Worm (Caenorhabditis elegans) whole organism, dauer: ENCODE results near the gene srr-6.

Source experiments
- unc-62 ChIP-seq: sonication (generic microtip); optimal IDR thresholded peaks from 2 replicates; lab custom pipeline; 2017; ENCODE audit warnings: missing biosample characterization, missing genetic modification reagents, missing genetic modification characterization

Gene srr-6

DNA sequence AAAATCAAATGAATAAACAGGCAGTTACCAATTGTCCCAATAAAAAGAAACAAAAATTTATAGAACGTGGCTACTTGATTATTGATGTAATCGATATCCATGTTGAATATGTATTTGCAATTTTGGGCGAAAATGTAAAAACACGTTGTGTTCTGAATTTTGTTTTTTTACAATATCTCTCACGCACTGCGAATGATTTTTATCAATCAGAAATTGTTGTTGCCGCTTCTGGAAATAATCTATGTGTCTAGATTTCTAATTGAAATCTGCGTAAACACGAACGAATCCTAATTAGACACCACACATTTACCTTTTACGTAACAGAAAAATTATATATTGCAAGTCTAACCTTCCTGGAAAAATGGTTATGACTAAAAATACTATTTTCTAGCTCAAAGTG lies 29.5 kb upstream of the srr-6 start, which contains the start of gene srsx-13:
Gene srsx-13 (minus strand): TSS at position 101 of the 400 bp plus-strand sequence.
- no peak for TF ChIP-seq unc-62 (GFP tag; lab: Kevin White, UChicago)

DNA sequence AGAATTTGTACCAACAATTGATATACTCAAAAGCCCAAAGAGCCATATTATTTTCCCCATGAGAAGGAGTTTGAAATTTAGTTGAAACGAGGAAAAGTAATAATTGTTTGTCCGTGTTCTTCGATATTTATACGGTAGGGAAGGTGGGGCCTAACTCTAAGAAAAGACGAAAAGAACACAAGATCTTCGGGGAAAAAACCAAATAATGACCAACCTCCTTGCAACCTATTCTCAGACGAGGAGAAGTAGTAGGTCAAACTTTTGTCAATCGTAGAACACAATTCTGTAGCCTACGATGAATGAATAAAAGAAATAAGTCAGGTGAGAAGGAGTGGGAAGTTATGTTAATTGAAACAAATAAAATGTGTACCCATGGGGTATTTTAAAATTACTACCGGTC lies 25.5 kb upstream of the srr-6 start, which contains the start of gene ncx-8:
Gene ncx-8 (minus strand): TSS at position 101 of the 400 bp plus-strand sequence.
- TF ChIP-seq unc-62 (GFP tag; lab: Kevin White, UChicago) = no peak

DNA sequence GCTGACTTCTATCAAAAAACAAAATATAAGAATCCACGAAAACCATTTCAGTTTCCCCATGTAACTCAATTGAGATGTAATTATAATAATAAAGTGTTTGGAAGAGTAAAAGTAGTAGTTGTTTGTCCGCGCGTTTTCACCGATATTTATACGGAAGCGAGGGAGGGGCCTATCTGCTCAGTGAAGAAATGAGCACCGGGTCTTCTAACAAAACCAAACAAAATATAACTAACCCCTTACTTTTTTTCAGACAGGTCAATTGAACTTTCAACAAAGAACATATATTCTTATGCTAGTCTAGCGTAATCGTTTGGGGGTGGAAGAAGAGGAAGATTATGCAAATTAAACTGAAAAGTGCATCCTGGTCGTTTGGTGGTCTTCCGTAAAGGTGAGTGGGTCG lies 17.4 kb upstream of the srr-6 start, which contains the start of gene ncx-9:
Gene ncx-9 (minus strand): TSS at position 101 of the 400 bp plus-strand sequence.
- no peak for TF ChIP-seq unc-62 (GFP tag; lab: Kevin White, UChicago)

DNA sequence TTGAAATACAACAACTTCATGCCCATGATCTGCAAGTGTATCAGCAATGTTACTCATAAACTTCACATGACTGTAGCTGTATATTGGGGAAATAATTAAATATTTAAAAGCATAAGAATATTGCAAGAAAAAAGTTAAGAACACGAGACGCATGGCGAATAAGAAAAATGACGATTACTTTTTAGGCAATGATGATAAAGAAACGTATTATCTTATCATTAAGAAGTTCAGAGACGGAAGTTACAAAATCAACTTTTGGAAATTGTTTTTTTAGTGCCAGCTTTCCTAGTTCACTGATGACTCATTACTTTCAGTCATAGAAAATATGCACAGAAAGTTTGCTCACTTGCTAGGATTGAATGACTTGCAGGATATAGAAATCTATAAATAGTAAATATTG lies 12.2 kb upstream of the srr-6 start, which contains the start of gene ugt-7:
Gene ugt-7 (minus strand): TSS at position 161 of the 400 bp plus-strand sequence.
- no peak for TF ChIP-seq unc-62 (GFP tag; lab: Kevin White, UChicago)

DNA sequence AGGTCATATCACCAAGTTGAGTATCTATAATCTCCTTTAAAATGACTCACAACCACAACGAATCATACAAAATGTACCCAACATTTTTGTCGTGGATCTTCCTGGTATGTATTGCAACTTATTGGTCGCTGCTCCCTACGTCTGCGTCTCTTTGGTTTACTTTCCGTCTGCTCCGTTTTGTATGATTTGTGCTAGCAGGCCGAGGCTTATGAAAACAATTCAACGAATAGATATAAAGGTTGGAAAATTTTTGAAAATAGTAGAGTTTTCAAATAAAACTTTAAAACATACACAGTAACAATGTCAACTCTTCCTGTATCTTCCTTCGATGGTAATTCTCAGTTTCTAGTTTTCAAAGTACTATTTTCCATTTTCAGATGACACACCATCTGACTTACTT lies 11.2 kb upstream of the srr-6 start, which contains the start of gene srr-8:
Gene srr-8 (plus strand): TSS at position 301 of the 400 bp plus-strand sequence.
- no peak for TF ChIP-seq unc-62 (GFP tag; lab: Kevin White, UChicago)

DNA sequence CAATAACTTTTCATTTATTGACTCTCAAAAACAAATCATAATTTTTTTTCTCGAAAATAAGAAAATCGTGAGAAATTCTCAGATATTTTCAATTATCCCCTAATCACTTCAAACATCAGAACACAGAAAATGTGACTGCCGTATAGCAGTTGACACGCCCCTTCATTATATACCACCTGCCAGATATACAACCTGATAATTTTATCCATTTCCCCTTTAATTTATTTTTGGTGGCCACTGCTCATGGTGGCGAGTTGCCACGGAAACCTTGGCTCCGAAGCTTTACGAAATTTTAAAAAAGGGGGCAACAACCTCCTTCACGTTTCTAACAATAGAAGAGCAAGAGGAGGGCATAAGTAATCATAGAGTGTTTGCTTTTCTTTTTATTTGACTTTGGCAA lies 4.1 kb downstream of the srr-6 start:
- TF ChIP-seq unc-62 (GFP tag; lab: Kevin White, UChicago) = no peak

DNA sequence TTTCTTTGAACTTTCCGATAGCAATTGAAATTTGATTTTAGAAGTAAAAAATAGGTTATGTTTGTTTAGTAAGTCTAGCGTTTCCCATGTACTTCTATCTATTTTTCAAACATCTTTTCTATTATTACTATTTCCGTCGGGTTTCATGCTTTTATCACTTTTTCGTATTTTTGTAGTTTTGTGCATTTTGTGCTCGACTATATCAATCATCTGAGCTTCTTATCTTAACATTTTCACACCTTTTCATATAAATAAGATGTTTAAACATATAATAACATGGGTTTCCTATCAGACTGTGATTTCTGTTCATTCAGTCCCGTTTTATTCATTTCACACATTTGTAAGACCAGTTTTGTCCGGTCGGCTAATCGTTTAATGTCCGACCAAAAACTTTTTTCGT lies 5.5 kb downstream of the srr-6 start:
- TF ChIP-seq unc-62 (GFP tag; lab: Kevin White, UChicago) = no peak

DNA sequence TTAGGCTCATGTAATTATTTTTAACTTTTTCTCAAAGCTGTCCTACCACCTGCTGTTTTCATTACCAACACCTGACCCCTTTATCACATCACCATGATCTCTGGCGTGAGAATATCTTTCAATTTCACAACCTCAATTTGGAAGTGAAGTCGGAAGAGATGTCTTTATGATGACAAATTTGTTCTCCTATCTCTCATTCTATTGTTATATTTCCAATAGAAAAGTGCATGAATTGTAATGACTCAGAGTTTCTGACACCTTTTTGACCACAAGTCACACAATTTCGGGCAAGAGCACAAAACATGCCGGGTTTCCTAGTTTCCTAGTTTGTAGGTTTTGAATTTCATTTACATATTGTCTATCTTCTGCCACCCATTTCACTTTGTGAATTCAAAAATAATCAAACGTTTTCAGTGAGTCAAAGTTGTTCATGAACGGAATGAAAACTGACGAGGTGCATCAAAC lies 6.2 kb downstream of the srr-6 start, which contains the start of gene srr-4:
Gene srr-4 (plus strand): TSS at position 415 of the 465 bp plus-strand sequence.
- TF ChIP-seq unc-62 (GFP tag; lab: Kevin White, UChicago) = no peak

DNA sequence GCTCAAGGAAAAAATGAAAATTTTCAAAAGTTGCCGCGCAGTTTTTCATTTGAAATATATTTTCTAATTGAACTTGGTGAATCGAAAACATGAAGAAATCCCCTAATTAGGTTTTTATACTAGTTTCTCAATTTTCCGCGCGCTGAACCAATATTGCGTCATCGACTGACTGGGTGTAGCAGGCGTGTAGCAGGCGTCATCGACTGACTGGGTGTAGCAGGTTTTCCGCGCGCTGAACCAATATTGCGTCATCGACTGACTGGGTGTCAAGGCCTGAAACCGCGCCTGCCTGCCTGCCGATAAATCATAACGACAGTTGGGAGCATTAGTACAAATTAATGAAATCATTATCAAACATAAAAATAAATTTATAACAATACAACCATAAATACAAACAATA lies 10.8 kb downstream of the srr-6 start:
- no peak for TF ChIP-seq unc-62 (GFP tag; lab: Kevin White, UChicago)

DNA sequence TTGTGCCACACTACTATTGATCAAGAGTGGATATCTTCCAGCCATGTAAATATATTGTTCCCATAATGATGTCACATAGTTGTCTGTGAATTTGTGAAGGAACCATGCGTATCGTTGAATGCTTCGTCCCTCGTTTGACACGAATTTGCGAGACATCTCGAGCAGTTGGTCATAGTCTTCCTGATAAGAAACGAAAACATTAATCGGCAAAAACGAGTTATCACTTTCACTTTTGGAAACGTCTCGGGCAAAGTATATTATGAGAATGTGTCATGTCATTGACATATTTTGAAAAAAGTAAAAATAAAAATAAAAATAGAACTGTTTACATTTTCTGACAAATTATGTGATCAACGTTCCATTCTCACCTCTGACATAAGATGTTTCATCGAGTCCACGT lies 13.8 kb downstream of the srr-6 start:
- no peak for TF ChIP-seq unc-62 (GFP tag; lab: Kevin White, UChicago)

DNA sequence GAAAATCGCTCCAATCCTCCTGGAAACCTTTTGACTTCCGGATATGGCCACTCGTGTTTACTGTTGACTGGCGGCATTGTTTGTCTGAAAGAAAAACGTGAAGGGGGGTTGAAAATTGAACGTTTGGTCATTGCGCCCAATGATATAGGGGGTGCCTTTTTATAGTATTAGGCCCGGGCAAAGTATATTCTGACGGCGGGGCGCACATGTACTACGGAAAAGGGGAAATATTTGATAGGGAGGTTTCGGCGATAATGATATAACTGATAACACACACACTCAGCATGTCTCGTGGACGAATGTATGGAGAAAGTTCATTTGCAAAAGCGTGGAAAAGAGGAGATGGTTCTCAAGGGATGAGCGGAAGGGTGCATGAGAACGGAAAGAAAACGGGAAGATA lies 15.0 kb downstream of the srr-6 start, which contains the start of gene cpt-4:
Gene cpt-4 (minus strand): TSS at position 84 of the 400 bp plus-strand sequence.
- TF ChIP-seq unc-62 (GFP tag; lab: Kevin White, UChicago) = no peak

DNA sequence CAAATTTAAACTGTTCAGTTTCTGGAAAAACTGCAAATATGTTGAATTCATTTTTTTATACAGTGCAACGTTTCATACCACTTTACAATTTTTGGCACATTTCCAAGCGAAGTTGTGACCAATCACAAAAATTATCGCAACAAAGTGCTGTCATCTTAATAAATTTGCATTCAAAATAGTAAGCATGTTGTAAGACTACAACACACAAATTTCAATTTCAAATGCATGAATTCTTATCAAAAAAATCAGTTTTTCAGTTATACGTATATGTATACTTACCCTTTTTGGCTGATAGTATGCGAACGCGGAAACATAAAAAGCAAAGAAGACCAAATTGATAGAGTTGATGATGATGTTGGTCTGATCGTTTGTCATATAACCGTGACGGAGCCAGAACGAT lies 17.6 kb downstream of the srr-6 start:
- no peak for TF ChIP-seq unc-62 (GFP tag; lab: Kevin White, UChicago)

DNA sequence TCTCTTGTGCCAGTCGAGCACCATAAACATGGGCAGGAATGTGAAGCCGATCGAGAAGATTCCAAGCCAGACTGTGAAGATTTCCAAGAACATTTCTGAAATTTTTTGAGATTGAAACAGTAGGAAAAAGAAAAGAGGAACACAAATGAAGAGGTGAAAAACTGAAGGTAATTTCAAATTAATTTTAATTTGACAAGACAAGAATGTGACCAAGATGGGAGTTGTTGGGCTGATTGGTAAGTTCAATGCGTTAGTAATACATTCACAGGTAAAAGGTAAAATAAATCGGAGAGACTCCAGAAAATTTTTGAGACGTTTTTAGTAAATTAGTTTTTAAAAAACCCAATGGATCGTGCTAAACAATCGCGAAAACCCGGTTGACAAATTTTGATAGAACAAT lies 18.1 kb downstream of the srr-6 start, which contains the start of gene swt-7:
Gene swt-7 (minus strand): TSS at position 101 of the 400 bp plus-strand sequence.
- no peak for TF ChIP-seq unc-62 (GFP tag; lab: Kevin White, UChicago)

DNA sequence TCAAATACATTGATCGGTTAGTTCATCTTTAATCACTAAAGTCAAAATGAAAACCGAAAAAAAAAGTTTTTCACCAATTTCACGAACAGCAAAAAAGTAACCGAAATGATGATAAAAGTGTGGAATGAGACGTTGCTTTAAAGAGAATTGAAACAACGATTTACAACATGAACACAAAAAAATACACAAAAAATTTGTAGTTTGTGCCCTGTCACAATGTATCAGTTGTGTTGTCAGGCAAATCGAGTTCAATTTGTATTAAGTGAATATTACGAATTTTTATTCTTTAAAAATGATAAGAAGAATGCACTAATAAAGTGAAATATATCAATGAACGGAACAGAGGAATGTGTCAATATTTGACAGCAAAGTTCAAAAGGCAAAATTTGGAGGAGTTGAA lies 19.2 kb downstream of the srr-6 start:
- TF ChIP-seq unc-62 (GFP tag; lab: Kevin White, UChicago) = no peak

DNA sequence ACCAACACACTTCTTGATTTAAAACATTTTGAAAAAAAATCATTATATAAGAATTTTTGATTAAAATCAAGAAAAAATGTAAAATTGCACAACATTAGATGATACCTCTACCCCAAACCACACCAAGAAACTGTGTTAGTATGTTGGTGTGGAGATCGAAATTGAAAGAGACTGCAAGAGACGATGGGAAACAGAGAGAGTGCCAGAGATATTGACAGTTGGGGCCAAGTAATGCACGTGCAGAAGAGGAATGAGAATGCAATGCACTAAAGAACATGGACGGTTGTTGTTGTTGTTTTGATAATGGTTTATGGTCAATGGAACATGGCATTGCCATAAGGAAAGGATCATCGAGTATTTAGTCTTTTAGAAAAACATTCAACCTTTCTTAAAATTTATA lies 19.6 kb downstream of the srr-6 start:
- TF ChIP-seq unc-62 (GFP tag; lab: Kevin White, UChicago) = no peak

DNA sequence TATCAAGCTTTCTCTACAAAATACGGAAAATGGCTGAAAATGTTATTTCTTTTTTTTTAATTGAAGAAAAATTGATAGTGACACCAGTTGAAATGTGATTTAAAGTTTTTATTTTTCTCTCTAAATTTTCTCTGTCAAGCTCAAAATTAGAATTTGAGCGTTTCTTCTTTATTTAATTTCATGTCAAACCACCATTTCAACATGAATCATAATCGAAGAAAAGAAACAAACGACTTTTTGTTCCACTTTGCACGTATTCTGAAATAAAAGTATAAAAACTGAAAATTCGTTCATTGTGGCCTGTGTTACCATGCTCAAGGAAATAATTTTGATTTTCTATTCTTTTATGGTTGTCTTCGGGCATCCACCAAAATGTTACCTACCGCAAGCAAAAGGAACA lies 20.5 kb downstream of the srr-6 start, which contains the start of gene K11D12.13:
Gene K11D12.13 (plus strand): TSS at position 301 of the 400 bp plus-strand sequence.
- TF ChIP-seq unc-62 (GFP tag; lab: Kevin White, UChicago) = no peak

DNA sequence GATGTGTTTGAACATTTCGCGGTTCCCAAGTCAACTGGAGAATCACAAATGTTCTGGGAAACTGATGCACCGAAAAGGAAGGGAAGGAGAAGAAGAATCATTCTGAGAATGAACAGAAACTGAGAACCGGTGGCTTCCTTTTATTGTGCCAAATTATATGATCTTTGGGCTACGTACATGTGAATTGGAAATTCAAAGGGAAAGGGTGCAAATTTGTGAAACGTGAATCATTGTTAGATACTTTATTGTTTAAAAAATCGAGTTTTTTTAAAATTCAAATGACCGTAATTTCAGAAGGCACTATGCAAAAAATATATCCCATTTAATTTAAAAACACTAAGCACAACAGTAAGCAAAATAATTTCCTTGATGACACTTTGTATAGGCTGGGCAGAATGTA lies 22.5 kb downstream of the srr-6 start, which contains the start of gene K11D12.6:
Gene K11D12.6 (minus strand): TSS at position 101 of the 400 bp plus-strand sequence.
- TF ChIP-seq unc-62 (GFP tag; lab: Kevin White, UChicago) = no peak
